Fruit fly (Drosophila melanogaster): Measurements from ENCODE around the gene CG5708.

CG5708 gene

DNA sequence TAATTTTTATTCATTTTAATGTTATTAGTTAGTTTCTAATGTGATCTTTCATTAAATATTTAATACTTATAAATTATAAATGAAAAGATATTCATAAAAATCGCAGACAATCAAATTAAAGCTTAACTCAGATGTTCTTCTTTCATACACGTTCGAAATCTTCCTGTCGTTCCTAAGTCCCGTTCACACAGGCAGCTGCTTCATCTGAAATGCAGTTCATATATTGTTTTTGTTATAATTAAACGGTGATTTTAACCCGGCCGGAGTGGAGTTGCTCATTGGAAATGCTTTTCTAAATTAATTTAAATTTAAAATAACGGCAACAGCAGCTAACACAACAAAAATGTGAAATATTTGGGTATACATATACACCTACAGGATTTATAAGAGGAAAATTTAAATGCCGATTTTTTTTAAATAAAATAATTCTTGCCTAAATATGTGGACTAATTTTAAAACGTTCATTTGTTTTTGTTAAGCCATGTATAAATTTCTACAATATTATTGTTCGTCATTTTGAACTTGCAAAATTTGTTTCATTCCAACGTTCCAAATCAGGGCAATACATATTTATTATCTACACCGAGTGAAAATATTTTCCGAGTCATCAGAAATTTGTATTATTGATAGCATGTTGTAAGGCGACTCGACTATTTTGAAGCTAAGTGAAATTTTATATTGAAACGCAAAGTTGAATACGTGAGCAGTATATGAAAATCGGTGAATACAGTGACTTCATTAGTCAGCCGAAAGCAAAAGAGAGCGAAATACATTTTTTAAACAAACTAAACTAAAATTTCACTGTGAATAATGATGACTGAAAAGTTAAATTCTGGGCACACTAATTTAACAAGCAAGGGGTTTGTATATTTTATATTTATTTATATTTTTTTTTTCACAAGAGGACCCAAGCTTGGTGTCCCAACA, 12.4 kb upstream of the CG5708 start, which contains the start of gene me31B (continued):
- TF ChIP-seq danr (GFP tag; IDR thresholded peaks at IDR 0.05): no peak
- no peak for TF ChIP-seq ftz-f1 (GFP tag; optimal IDR thresholded peaks at IDR 0.05)
- peak; percentile 73 for TF ChIP-seq CG4617 (GFP tag; optimal IDR thresholded peaks at IDR 0.05; ENCODE audit: borderline replicate concordance)
- TF ChIP-seq CG3281 (GFP tag; optimal IDR thresholded peaks at IDR 0.05): no peak
- TF ChIP-seq Scr (GFP tag; IDR thresholded peaks at IDR 0.05; ENCODE audit: partially characterized antibody): no peak
- TF ChIP-seq row (GFP tag; IDR thresholded peaks at IDR 0.05): peak; percentile 75; the same call in 2 of the 3 replicates
- TF ChIP-seq CG2875 (GFP tag; optimal IDR thresholded peaks at IDR 0.05): no peak
- peak; percentile 70; the same call in 1 of the 3 replicates for TF ChIP-seq CG17361 (GFP tag; IDR thresholded peaks at IDR 0.05)
- TF ChIP-seq Sin3A (optimal IDR thresholded peaks at IDR 0.05): no peak
- TF ChIP-seq CG14965 (GFP tag; optimal IDR thresholded peaks at IDR 0.05; ENCODE audit: borderline replicate concordance): no peak
- no peak for TF ChIP-seq ttk (GFP tag; IDR thresholded peaks at IDR 0.05)
- no peak for TF ChIP-seq dm (GFP tag; optimal IDR thresholded peaks at IDR 0.05)
- no peak for TF ChIP-seq CG4424 (GFP tag; optimal IDR thresholded peaks at IDR 0.05)
- TF ChIP-seq sisA (GFP tag; IDR thresholded peaks at IDR 0.05): no peak
- no peak for TF ChIP-seq ac (GFP tag; optimal IDR thresholded peaks at IDR 0.05)
- no peak for TF ChIP-seq Rx (GFP tag; IDR thresholded peaks at IDR 0.05)
- TF ChIP-seq CoRest (tag; optimal IDR thresholded peaks at IDR 0.05): no peak
- no peak for TF ChIP-seq CG3995 (GFP tag; optimal IDR thresholded peaks at IDR 0.05)
- no peak for TF ChIP-seq E2f2 (GFP tag; IDR thresholded peaks at IDR 0.05)
- TF ChIP-seq lab (GFP tag; optimal IDR thresholded peaks at IDR 0.05): no peak
- no peak for TF ChIP-seq CG4404 (GFP tag; IDR thresholded peaks at IDR 0.05)
- TF ChIP-seq sob (GFP tag; IDR thresholded peaks at IDR 0.05): no peak
- TF ChIP-seq CG17912 (GFP tag; optimal IDR thresholded peaks at IDR 0.05): peak; percentile 6
- no peak for TF ChIP-seq CG16863 (GFP tag; optimal IDR thresholded peaks at IDR 0.05)
- TF ChIP-seq lov (optimal IDR thresholded peaks at IDR 0.05): no peak
- no peak for TF ChIP-seq lov (GFP tag; IDR thresholded peaks at IDR 0.05)
- TF ChIP-seq Sry-δ (GFP tag; optimal IDR thresholded peaks at IDR 0.05): peak; percentile 1
- TF ChIP-seq CG33213 (GFP tag; optimal IDR thresholded peaks at IDR 0.05): no peak
- no peak for TF ChIP-seq amos (GFP tag; IDR thresholded peaks at IDR 0.05; ENCODE audit: partially characterized antibody)
- no peak for TF ChIP-seq CG9932 (GFP tag; IDR thresholded peaks at IDR 0.05)
- no peak for TF ChIP-seq Trl (optimal IDR thresholded peaks at IDR 0.05)
- no peak for TF ChIP-seq Trl (GFP tag; optimal IDR thresholded peaks at IDR 0.05)
- TF ChIP-seq CG17328 (GFP tag; IDR thresholded peaks at IDR 0.05): no peak
- TF ChIP-seq CG10321 (GFP tag; IDR thresholded peaks at IDR 0.05): no peak
- TF ChIP-seq CG2129 (GFP tag; IDR thresholded peaks at IDR 0.05; ENCODE audit: partially characterized antibody): no peak
- no peak for TF ChIP-seq prd (optimal IDR thresholded peaks at IDR 0.05)
- TF ChIP-seq prd (GFP tag; IDR thresholded peaks at IDR 0.05): no peak
- no peak for TF ChIP-seq Gug (GFP tag; IDR thresholded peaks at IDR 0.05)
- TF ChIP-seq MESR4 (GFP tag; optimal IDR thresholded peaks at IDR 0.05): peak; percentile 74
- TF ChIP-seq Hr3 (GFP tag; optimal IDR thresholded peaks at IDR 0.05): no peak
- no peak for TF ChIP-seq Mes4 (GFP tag; optimal IDR thresholded peaks at IDR 0.05)
- no peak for TF ChIP-seq stwl (tag; optimal IDR thresholded peaks at IDR 0.05)
- TF ChIP-seq gcm (GFP tag; optimal IDR thresholded peaks at IDR 0.05): no peak
- TF ChIP-seq chinmo (GFP tag; IDR thresholded peaks at IDR 0.05; ENCODE audit: partially characterized antibody): no peak
- no peak for TF ChIP-seq luna (GFP tag; optimal IDR thresholded peaks at IDR 0.05)
- TF ChIP-seq Lpt (GFP tag; optimal IDR thresholded peaks at IDR 0.05): no peak
- TF ChIP-seq Neu2 (GFP tag; optimal IDR thresholded peaks at IDR 0.05; ENCODE audit: borderline replicate concordance): no peak
- no peak for TF ChIP-seq CG7556 (GFP tag; optimal IDR thresholded peaks at IDR 0.05)
- no peak for TF ChIP-seq slbo (GFP tag; IDR thresholded peaks at IDR 0.05)
- no peak for TF ChIP-seq cad (GFP tag; optimal IDR thresholded peaks at IDR 0.05)
- TF ChIP-seq ara (GFP tag; IDR thresholded peaks at IDR 0.05): no peak

Measured in whole organism, embryonic.